Fruit fly (Drosophila melanogaster) whole organism, embryonic: ENCODE measurements around the gene Cul3.
A peak's percentile ranks its signal among the peaks of the same experiment; 100 is the strongest.

Experiments used
- Adf1 ChIP-seq: fragments of 200-800 bp; sonication (Bioruptor generic); IDR thresholded peaks from 2 replicates; pipeline ENCODE4 v1.3.6; 2022; ENCODE audit warnings: missing biosample characterization, missing genetic modification characterization
- Atf3 ChIP-seq: fragments of 200-800 bp; sonication (Bioruptor generic); optimal IDR thresholded peaks from 3 replicates; lab custom pipeline; 2016; ENCODE audit warnings: missing biosample characterization, missing genetic modification characterization
- CG10431 ChIP-seq: fragments of 200-800 bp; sonication (Bioruptor generic); optimal IDR thresholded peaks from 3 replicates; lab custom pipeline; 2018; ENCODE audit warnings: missing biosample characterization, mild to moderate bottlenecking, missing genetic modification characterization
- CG10543 ChIP-seq: fragments of 200-800 bp; sonication (Bioruptor generic); optimal IDR thresholded peaks from 3 replicates; lab custom pipeline; 2017; ENCODE audit warnings: missing biosample characterization, mild to moderate bottlenecking, missing genetic modification characterization, moderate library complexity
- CG12236 ChIP-seq: fragments of 200-800 bp; sonication (Bioruptor generic); optimal IDR thresholded peaks from 2 replicates; lab custom pipeline; 2016; ENCODE audit warnings: missing biosample characterization, missing genetic modification characterization
- CG17612 ChIP-seq: fragments of 200-800 bp; sonication (Bioruptor generic); IDR thresholded peaks from 2 replicates; pipeline ENCODE4 v1.3.6; 2022; ENCODE audit warnings: missing biosample characterization, missing genetic modification characterization
- CG30403 ChIP-seq: fragments of 200-800 bp; sonication (Bioruptor generic); optimal IDR thresholded peaks from 3 replicates; lab custom pipeline; 2016; ENCODE audit warnings: missing biosample characterization, missing genetic modification characterization
- CG3163 ChIP-seq: fragments of 200-800 bp; sonication (Bioruptor generic); optimal IDR thresholded peaks from 3 replicates; lab custom pipeline; 2016; ENCODE audit warnings: missing biosample characterization, missing genetic modification characterization
- CG34376 ChIP-seq: fragments of 200-800 bp; sonication (Bioruptor generic); optimal IDR thresholded peaks from 2 replicates; lab custom pipeline; 2018; ENCODE audit warnings: missing biosample characterization, mild to moderate bottlenecking, missing genetic modification characterization
- CG4730 ChIP-seq: fragments of 200-800 bp; sonication (Bioruptor generic); IDR thresholded peaks from 2 replicates; pipeline ENCODE4 v1.3.6; 2022; ENCODE audit warnings: missing biosample characterization, missing genetic modification characterization
- CG6654 ChIP-seq: fragments of 200-800 bp; sonication (Bioruptor generic); optimal IDR thresholded peaks from 2 replicates; lab custom pipeline; 2017; ENCODE audit warnings: missing biosample characterization, mild to moderate bottlenecking, missing genetic modification characterization
- CG6683 ChIP-seq: fragments of 200-800 bp; sonication (Bioruptor generic); optimal IDR thresholded peaks from 2 replicates; lab custom pipeline; 2017; ENCODE audit warnings: missing biosample characterization, mild to moderate bottlenecking, missing genetic modification characterization, missing genetic modification reagents
- CG7372 ChIP-seq: fragments of 200-800 bp; sonication (Bioruptor generic); IDR thresholded peaks from 2 replicates; pipeline ENCODE4 v1.3.6; 2022; ENCODE audit warnings: missing biosample characterization, missing genetic modification characterization
- CG7963 ChIP-seq: fragments of 200-800 bp; sonication (Bioruptor generic); IDR thresholded peaks from 3 replicates; pipeline ENCODE4 v1.3.6; 2022; ENCODE audit warnings: missing biosample characterization, missing genetic modification characterization; ENCODE audit not compliant: partially characterized antibody
- CG8290 ChIP-seq, 3 experiments: fragments of 200-800 bp; sonication (Bioruptor generic); optimal IDR thresholded peaks; 2 replicates each; lab custom pipeline; 2016 to 2019; ENCODE audit warnings: missing biosample characterization in 3 of 3, missing genetic modification characterization in 3 of 3, mild to moderate bottlenecking in 2 of 3, moderate library complexity in 1 of 3
- Dfd ChIP-seq, 2 experiments: fragments of >200 bp; optimal IDR thresholded peaks; 2 replicates each; lab custom pipeline; 2017; ENCODE audit warnings: missing biosample characterization in 2 of 2, missing genetic modification characterization in 2 of 2
- Dref ChIP-seq: fragments of 200-800 bp; sonication (Bioruptor generic); IDR thresholded peaks from 2 replicates; pipeline ENCODE4 v1.3.6; 2022; ENCODE audit warnings: missing biosample characterization, missing genetic modification characterization
- Elba2 ChIP-seq: fragments of 200-800 bp; sonication (Bioruptor generic); optimal IDR thresholded peaks from 3 replicates; lab custom pipeline; 2016; ENCODE audit warnings: missing biosample characterization, missing genetic modification characterization
- Fer3 ChIP-seq: fragments of 200-800 bp; sonication (Bioruptor generic); optimal IDR thresholded peaks from 2 replicates; lab custom pipeline; 2018; ENCODE audit warnings: missing biosample characterization, mild to moderate bottlenecking, missing genetic modification characterization, moderate library complexity
- Hr39 ChIP-seq: fragments of >200 bp; optimal IDR thresholded peaks from 2 replicates; lab custom pipeline; 2017
- Kr ChIP-seq: fragments of 200-800 bp; sonication (Bioruptor generic); optimal IDR thresholded peaks from 2 replicates; lab custom pipeline; 2017; ENCODE audit warnings: missing biosample characterization, mild to moderate bottlenecking, missing genetic modification characterization
- Mes4 ChIP-seq: fragments of 200-800 bp; sonication (Bioruptor generic); optimal IDR thresholded peaks from 2 replicates; lab custom pipeline; 2016; ENCODE audit warnings: missing biosample characterization, missing genetic modification characterization
- NC2α ChIP-seq: fragments of 200-800 bp; sonication (Bioruptor generic); optimal IDR thresholded peaks from 2 replicates; lab custom pipeline; 2016; ENCODE audit warnings: missing biosample characterization, missing genetic modification characterization
- NC2β ChIP-seq: fragments of 200-800 bp; sonication (Bioruptor generic); optimal IDR thresholded peaks from 2 replicates; lab custom pipeline; 2016; ENCODE audit warnings: missing biosample characterization, missing genetic modification characterization
- Poxn ChIP-seq: fragments of 200-800 bp; sonication (Bioruptor generic); IDR thresholded peaks from 2 replicates; pipeline ENCODE4 v1.3.6; 2022; ENCODE audit warnings: missing biosample characterization, missing genetic modification characterization
- Stat92E ChIP-seq, 3 experiments: fragments of >200 bp in 2 of 3; fragments of 200-800 bp in 1 of 3; sonication (Bioruptor generic) in 1 of 3; optimal IDR thresholded peaks; 2 replicates each; lab custom pipeline; 2017 to 2019; ENCODE audit warnings: missing biosample characterization in 3 of 3, missing genetic modification characterization in 3 of 3, mild to moderate bottlenecking in 1 of 3, moderate library complexity in 1 of 3
- Trl ChIP-seq, 3 experiments: fragments of >200 bp in 2 of 3; fragments of 200-800 bp in 1 of 3; sonication (Bioruptor generic) in 1 of 3; optimal IDR thresholded peaks; 2 replicates in 1 of 3; 3 replicates in 2 of 3; lab custom pipeline; 2016 to 2017; ENCODE audit warnings: missing biosample characterization in 1 of 3, missing genetic modification characterization in 1 of 3
- YL-1 ChIP-seq: fragments of 200-800 bp; sonication (Bioruptor generic); optimal IDR thresholded peaks from 3 replicates; lab custom pipeline; 2017; ENCODE audit warnings: missing biosample characterization, mild to moderate bottlenecking, missing genetic modification characterization
- caup ChIP-seq: fragments of 200-800 bp; sonication (Bioruptor generic); optimal IDR thresholded peaks from 3 replicates; lab custom pipeline; 2017; ENCODE audit warnings: missing biosample characterization, mild to moderate bottlenecking, missing genetic modification characterization, moderate library complexity; ENCODE audit not compliant: severe bottlenecking
- corto ChIP-seq: fragments of 200-800 bp; sonication (Bioruptor generic); optimal IDR thresholded peaks from 2 replicates; lab custom pipeline; 2016; ENCODE audit warnings: missing biosample characterization, mild to moderate bottlenecking, missing genetic modification characterization, moderate library complexity
- crc ChIP-seq: fragments of 200-800 bp; sonication (Bioruptor generic); optimal IDR thresholded peaks from 2 replicates; lab custom pipeline; 2016; ENCODE audit warnings: missing biosample characterization, missing genetic modification characterization
- crp ChIP-seq, 2 experiments: fragments of 200-800 bp; sonication (Bioruptor generic); optimal IDR thresholded peaks; 2 replicates in 1 of 2; 3 replicates in 1 of 2; lab custom pipeline; 2017; ENCODE audit warnings: missing biosample characterization in 2 of 2, missing genetic modification characterization in 2 of 2, mild to moderate bottlenecking in 1 of 2, moderate library complexity in 1 of 2
- en ChIP-seq: fragments of 200-800 bp; sonication (Bioruptor generic); optimal IDR thresholded peaks from 2 replicates; lab custom pipeline; 2016; ENCODE audit warnings: missing biosample characterization, missing genetic modification characterization
- gce ChIP-seq: fragments of 200-800 bp; sonication (Bioruptor generic); IDR thresholded peaks from 3 replicates; pipeline ENCODE4 v1.3.6; 2022; ENCODE audit warnings: missing biosample characterization, missing genetic modification characterization
- gro ChIP-seq: fragments of 200-800 bp; sonication (Bioruptor generic); optimal IDR thresholded peaks from 2 replicates; lab custom pipeline; 2016; ENCODE audit warnings: missing biosample characterization, missing genetic modification characterization
- ind ChIP-seq: fragments of 200-800 bp; sonication (Bioruptor generic); optimal IDR thresholded peaks from 3 replicates; lab custom pipeline; 2016; ENCODE audit warnings: missing biosample characterization, missing genetic modification characterization
- jumu ChIP-seq: fragments of 200-800 bp; sonication (Bioruptor generic); optimal IDR thresholded peaks from 3 replicates; lab custom pipeline; 2016; ENCODE audit warnings: missing biosample characterization, missing genetic modification characterization
- p53 ChIP-seq: fragments of 200-800 bp; sonication (Bioruptor generic); optimal IDR thresholded peaks from 2 replicates; lab custom pipeline; 2016; ENCODE audit warnings: missing biosample characterization, missing genetic modification characterization
- prd ChIP-seq, 3 experiments: fragments of >200 bp in 2 of 3; fragments of 200-800 bp in 1 of 3; sonication (Bioruptor generic) in 1 of 3; optimal IDR thresholded peaks in 2 of 3; IDR thresholded peaks in 1 of 3; 2 replicates in 2 of 3; 3 replicates in 1 of 3; pipeline versions ENCODE4 v1.3.6 to Lab custom; 2017 to 2022; ENCODE audit warnings: missing biosample characterization in 1 of 3, missing genetic modification characterization in 1 of 3
- ro ChIP-seq: fragments of 200-800 bp; sonication (Bioruptor generic); IDR thresholded peaks from 2 replicates; pipeline ENCODE4 v1.3.6; 2022; ENCODE audit warnings: missing biosample characterization, missing genetic modification characterization
- run ChIP-seq: fragments of 200-800 bp; sonication (Bioruptor generic); optimal IDR thresholded peaks from 3 replicates; lab custom pipeline; 2018; ENCODE audit warnings: missing biosample characterization, mild to moderate bottlenecking, missing genetic modification characterization
- sc ChIP-seq, 3 experiments: fragments of >200 bp in 2 of 3; fragments of 200-800 bp in 1 of 3; sonication (Bioruptor generic) in 1 of 3; optimal IDR thresholded peaks; 2 replicates in 2 of 3; 3 replicates in 1 of 3; lab custom pipeline; 2017; ENCODE audit warnings: mild to moderate bottlenecking in 1 of 3, missing biosample characterization in 1 of 3, missing genetic modification characterization in 1 of 3, missing genetic modification reagents in 1 of 3
- schlank ChIP-seq: fragments of 200-800 bp; sonication (Bioruptor generic); optimal IDR thresholded peaks from 2 replicates; lab custom pipeline; 2018; ENCODE audit warnings: missing biosample characterization, mild to moderate bottlenecking, missing genetic modification characterization
- scrt ChIP-seq: fragments of 200-800 bp; sonication (Bioruptor generic); optimal IDR thresholded peaks from 2 replicates; lab custom pipeline; 2018; ENCODE audit warnings: missing biosample characterization, mild to moderate bottlenecking, missing genetic modification characterization, moderate library complexity
- sima ChIP-seq: fragments of 200-800 bp; sonication (Bioruptor generic); optimal IDR thresholded peaks from 2 replicates; lab custom pipeline; 2016; ENCODE audit warnings: missing biosample characterization, missing genetic modification characterization
- trh ChIP-seq: fragments of 200-800 bp; sonication (Bioruptor generic); optimal IDR thresholded peaks from 2 replicates; lab custom pipeline; 2016; ENCODE audit warnings: missing biosample characterization, missing genetic modification characterization
- tup ChIP-seq: fragments of 200-800 bp; sonication (Bioruptor generic); optimal IDR thresholded peaks from 2 replicates; lab custom pipeline; 2016; ENCODE audit warnings: missing biosample characterization, mild to moderate bottlenecking, missing genetic modification characterization, moderate library complexity
- tx ChIP-seq: fragments of 200-800 bp; sonication (Bioruptor generic); optimal IDR thresholded peaks from 2 replicates; lab custom pipeline; 2016; ENCODE audit warnings: missing biosample characterization, missing genetic modification characterization
- vfl ChIP-seq: fragments of 200-800 bp; sonication (Bioruptor generic); optimal IDR thresholded peaks from 2 replicates; lab custom pipeline; 2016; ENCODE audit warnings: missing biosample characterization, missing genetic modification characterization

Gene Cul3

DNA sequence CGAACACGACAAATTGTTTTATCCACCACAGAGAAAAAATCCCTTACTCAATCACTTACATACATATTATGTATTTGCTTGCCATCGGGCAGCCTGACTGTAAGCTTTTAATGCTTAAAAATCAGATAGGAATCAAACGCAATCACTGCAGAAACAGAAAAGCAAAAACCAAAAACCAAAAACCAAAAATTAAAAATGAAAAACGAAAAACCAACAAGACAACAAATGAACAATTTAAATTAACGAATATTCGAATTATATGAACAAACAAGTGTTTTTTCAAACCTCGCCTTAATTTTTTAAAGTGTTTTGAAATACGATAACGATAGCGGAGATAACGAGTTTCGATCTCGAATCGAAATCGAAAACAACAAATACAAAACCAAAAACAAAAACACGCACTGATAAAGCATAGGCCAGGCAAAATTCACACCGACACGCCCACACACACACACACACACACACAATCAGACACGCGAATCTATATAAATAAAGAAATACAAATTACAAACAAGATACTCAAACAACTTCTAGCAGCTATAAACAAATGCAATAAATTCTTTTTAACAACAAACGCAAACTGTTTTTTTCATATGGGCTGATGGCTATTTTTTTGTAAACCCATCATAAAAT is 17.5 kb downstream of the Cul3 start (continued):
- TF ChIP-seq CG30403: peak; percentile 68
- TF ChIP-seq schlank (tag; lab: Kevin White, UChicago): peak; percentile 23
- no peak for TF ChIP-seq prd (optimal IDR thresholded peaks at IDR 0.05; lab: Kevin White, UChicago)
- peak; percentile 46; the same call in 1 of the 3 replicates for TF ChIP-seq prd (GFP tag; IDR thresholded peaks at IDR 0.05; lab: Robert Waterston, UW)
- peak; percentile 24 for TF ChIP-seq crc (GFP tag; lab: Kevin White, UChicago)
- no peak for TF ChIP-seq Hr39
- TF ChIP-seq Poxn (GFP tag; lab: Robert Waterston, UW): no peak
- no peak for TF ChIP-seq ro (GFP tag; lab: Robert Waterston, UW)
- TF ChIP-seq caup (GFP tag; lab: Kevin White, UChicago): peak; percentile 21
- no peak for TF ChIP-seq CG12236 (GFP tag; lab: Kevin White, UChicago)
- no peak for TF ChIP-seq sima (GFP tag; lab: Kevin White, UChicago)
- TF ChIP-seq CG10431 (GFP tag; lab: Kevin White, UChicago): no peak
- TF ChIP-seq Trl (optimal IDR thresholded peaks at IDR 0.05; lab: Kevin White, UChicago): no peak
- TF ChIP-seq Trl (GFP tag; optimal IDR thresholded peaks at IDR 0.05; lab: Kevin White, UChicago): peak; percentile 15
- TF ChIP-seq CG4730: no peak
- no peak for TF ChIP-seq jumu (GFP tag; lab: Kevin White, UChicago)
- TF ChIP-seq Elba2 (GFP tag; lab: Kevin White, UChicago): no peak
- TF ChIP-seq crp (GFP tag; optimal IDR thresholded peaks at IDR 0.05; lab: Kevin White, UChicago): no peak
- TF ChIP-seq CG6683: no peak
- TF ChIP-seq NC2β (GFP tag; lab: Kevin White, UChicago): no peak
- no peak for TF ChIP-seq gce (GFP tag; lab: Robert Waterston, UW)
- TF ChIP-seq Fer3 (tag; lab: Kevin White, UChicago): peak; percentile 43
- TF ChIP-seq ind (GFP tag; lab: Kevin White, UChicago): peak; percentile 43
- TF ChIP-seq p53 (GFP tag; lab: Kevin White, UChicago): no peak
- TF ChIP-seq CG17612 (GFP tag; lab: Robert Waterston, UW): no peak
- TF ChIP-seq sc (optimal IDR thresholded peaks at IDR 0.05; lab: Kevin White, UChicago): no peak
- TF ChIP-seq sc (GFP tag; optimal IDR thresholded peaks at IDR 0.05; lab: Kevin White, UChicago): no peak
- TF ChIP-seq Dfd (GFP tag; optimal IDR thresholded peaks at IDR 0.05; lab: Kevin White, UChicago): no peak
- no peak for TF ChIP-seq trh
- TF ChIP-seq Mes4 (GFP tag; lab: Kevin White, UChicago): no peak
- no peak for TF ChIP-seq vfl
- TF ChIP-seq CG34376 (GFP tag; lab: Kevin White, UChicago): peak; percentile 17
- TF ChIP-seq scrt (GFP tag; lab: Kevin White, UChicago): peak; percentile 23
- no peak for TF ChIP-seq NC2α (GFP tag; lab: Kevin White, UChicago)
- no peak for TF ChIP-seq Dref (GFP tag; lab: Robert Waterston, UW)
- TF ChIP-seq CG7372 (GFP tag; lab: Robert Waterston, UW): no peak
- peak; percentile 54 for TF ChIP-seq gro
- TF ChIP-seq Stat92E (GFP tag; optimal IDR thresholded peaks at IDR 0.05; lab: Kevin White, UChicago): no peak
- no peak for TF ChIP-seq CG6654 (GFP tag; lab: Kevin White, UChicago)
- peak; percentile 0 for TF ChIP-seq CG10543 (GFP tag; lab: Kevin White, UChicago)
- no peak for TF ChIP-seq tup
- no peak for TF ChIP-seq Adf1 (GFP tag; lab: Robert Waterston, UW)
- TF ChIP-seq CG8290 (GFP tag; optimal IDR thresholded peaks at IDR 0.05; lab: Kevin White, UChicago): no peak
- no peak for TF ChIP-seq CG8290 (tag; optimal IDR thresholded peaks at IDR 0.05; lab: Kevin White, UChicago)
- TF ChIP-seq en (GFP tag; lab: Kevin White, UChicago): no peak
- TF ChIP-seq Atf3 (GFP tag; lab: Kevin White, UChicago): peak; percentile 7
- no peak for TF ChIP-seq corto (GFP tag; lab: Kevin White, UChicago)
- TF ChIP-seq CG3163: peak; percentile 27
- no peak for TF ChIP-seq CG7963 (GFP tag; lab: Robert Waterston, UW)
- TF ChIP-seq YL-1 (GFP tag; lab: Kevin White, UChicago): no peak
- no peak for TF ChIP-seq tx (GFP tag; lab: Kevin White, UChicago)
- TF ChIP-seq run (tag; lab: Kevin White, UChicago): no peak
- no peak for TF ChIP-seq Kr (GFP tag; lab: Kevin White, UChicago)
